Worm (Caenorhabditis elegans) whole organism, L1 larva: Measurements from ENCODE around the gene lin-39.

Experiments
- C04F5.9 ChIP-seq: sonication (generic microtip); optimal IDR thresholded peaks from 2 replicates; lab custom pipeline; 2016; ENCODE audit warnings: missing genetic modification characterization, missing compliant biosample characterization
- F16B12.6 ChIP-seq: fragments of 150-350 bp; optimal IDR thresholded peaks from 2 replicates; lab custom pipeline; 2014; ENCODE audit warnings: missing biosample characterization, missing genetic modification characterization
- aly-2 ChIP-seq: fragments of 150-350 bp; optimal IDR thresholded peaks from 2 replicates; lab custom pipeline; 2014; ENCODE audit warnings: missing biosample characterization, missing genetic modification characterization
- ama-1 ChIP-seq: fragments of 150-350 bp; optimal IDR thresholded peaks from 2 replicates; lab custom pipeline; 2014
- ceh-63 ChIP-seq: fragments of 200-800 bp; sonication (Bioruptor generic); optimal IDR thresholded peaks from 2 replicates; lab custom pipeline; 2018; ENCODE audit warnings: mild to moderate bottlenecking, missing genetic modification characterization, missing compliant biosample characterization
- ceh-88 ChIP-seq: fragments of 200-800 bp; sonication (Bioruptor generic); IDR thresholded peaks from 2 replicates; pipeline ENCODE4 v1.3.6; 2022; ENCODE audit warnings: missing genetic modification characterization, missing compliant biosample characterization
- ceh-90 ChIP-seq: sonication (generic microtip); optimal IDR thresholded peaks from 2 replicates; lab custom pipeline; 2016; ENCODE audit warnings: missing genetic modification characterization, missing compliant biosample characterization
- efl-1 ChIP-seq, 4 experiments: fragments of 150-350 bp; optimal IDR thresholded peaks in 3 of 4; peaks in 1 of 4; 1 replicate in 1 of 4; 2 replicates in 3 of 4; lab custom pipeline; 2014; ENCODE audit warnings: missing biosample characterization in 2 of 4, missing genetic modification characterization in 2 of 4, missing genetic modification reagents in 2 of 4
- egl-27 ChIP-seq, 2 experiments: fragments of 150-350 bp in 1 of 2; sonication (generic microtip); optimal IDR thresholded peaks; 3 replicates each; lab custom pipeline; 2017 to 2018; ENCODE audit warnings: missing biosample characterization in 2 of 2, missing genetic modification characterization in 2 of 2, missing genetic modification reagents in 2 of 2
- ets-5 ChIP-seq: fragments of 200-800 bp; sonication (Bioruptor generic); IDR thresholded peaks from 2 replicates; pipeline ENCODE4 v1.3.6; 2022; ENCODE audit warnings: missing genetic modification characterization, missing compliant biosample characterization
- fkh-10 ChIP-seq: sonication (generic microtip); optimal IDR thresholded peaks from 2 replicates; lab custom pipeline; 2017; ENCODE audit warnings: missing biosample characterization, missing genetic modification reagents, missing genetic modification characterization
- fkh-4 ChIP-seq: sonication (generic microtip); optimal IDR thresholded peaks from 2 replicates; lab custom pipeline; 2016; ENCODE audit warnings: missing compliant biosample characterization, missing genetic modification characterization, borderline replicate concordance
- fkh-8 ChIP-seq: sonication (generic microtip); optimal IDR thresholded peaks from 2 replicates; lab custom pipeline; 2016; ENCODE audit warnings: mild to moderate bottlenecking, missing genetic modification characterization, missing compliant biosample characterization
- fos-1 ChIP-seq: fragments of 150-350 bp; optimal IDR thresholded peaks from 2 replicates; lab custom pipeline; 2014; ENCODE audit warnings: missing biosample characterization, missing genetic modification characterization
- hlh-17 ChIP-seq: fragments of 200-800 bp; sonication (Bioruptor generic); optimal IDR thresholded peaks from 2 replicates; lab custom pipeline; 2018; ENCODE audit warnings: missing genetic modification characterization, mild to moderate bottlenecking, missing compliant biosample characterization, moderate library complexity, borderline replicate concordance
- irx-1 ChIP-seq: sonication (generic microtip); optimal IDR thresholded peaks from 2 replicates; lab custom pipeline; 2016; ENCODE audit warnings: missing genetic modification characterization, missing compliant biosample characterization
- isw-1 ChIP-seq: fragments of 200-800 bp; sonication (Bioruptor generic); IDR thresholded peaks from 2 replicates; pipeline ENCODE4 v1.3.6; 2022; ENCODE audit warnings: missing genetic modification characterization, missing compliant biosample characterization
- jun-1 ChIP-seq: fragments of 150-350 bp; optimal IDR thresholded peaks from 2 replicates; lab custom pipeline; 2014; ENCODE audit warnings: missing biosample characterization, missing genetic modification reagents, missing genetic modification characterization
- lin-13 ChIP-seq: fragments of 150-350 bp; optimal IDR thresholded peaks from 2 replicates; lab custom pipeline; 2014; ENCODE audit warnings: missing biosample characterization, missing genetic modification reagents, missing genetic modification characterization
- lin-14 ChIP-seq: fragments of 200-800 bp; sonication (Bioruptor generic); optimal IDR thresholded peaks from 2 replicates; lab custom pipeline; 2018; ENCODE audit warnings: mild to moderate bottlenecking, missing genetic modification characterization, moderate library complexity, missing compliant biosample characterization
- lin-15B ChIP-seq: fragments of 150-350 bp; sonication (generic microtip); optimal IDR thresholded peaks from 3 replicates; lab custom pipeline; 2014; ENCODE audit warnings: missing biosample characterization, missing genetic modification characterization
- lin-35 ChIP-seq, 2 experiments: fragments of 150-350 bp; optimal IDR thresholded peaks; 2 replicates each; lab custom pipeline; 2014; ENCODE audit warnings: missing biosample characterization in 2 of 2, missing genetic modification characterization in 2 of 2, missing genetic modification reagents in 2 of 2
- lir-3 ChIP-seq: sonication (generic microtip); optimal IDR thresholded peaks from 2 replicates; lab custom pipeline; 2016; ENCODE audit warnings: mild to moderate bottlenecking, missing genetic modification characterization, moderate library complexity, missing compliant biosample characterization; ENCODE audit not compliant: poor library complexity
- lsy-2 ChIP-seq, 2 experiments: fragments of 150-350 bp; optimal IDR thresholded peaks; 2 replicates each; lab custom pipeline; 2014; ENCODE audit warnings: missing biosample characterization in 2 of 2, missing genetic modification characterization in 2 of 2
- mab-9 ChIP-seq: fragments of 200-800 bp; sonication (Bioruptor generic); IDR thresholded peaks from 2 replicates; pipeline ENCODE4 v1.3.6; 2022; ENCODE audit warnings: missing genetic modification reagents, missing genetic modification characterization, missing compliant biosample characterization
- mef-2 ChIP-seq: fragments of 150-350 bp; optimal IDR thresholded peaks from 2 replicates; lab custom pipeline; 2014; ENCODE audit warnings: missing biosample characterization, missing genetic modification characterization
- nhr-12 ChIP-seq: sonication (generic microtip); optimal IDR thresholded peaks from 2 replicates; lab custom pipeline; 2017; ENCODE audit warnings: missing biosample characterization, missing genetic modification characterization
- nhr-19 ChIP-seq: fragments of 200-800 bp; sonication (Bioruptor generic); conservative IDR thresholded peaks from 2 replicates; pipeline ENCODE4 v1.3.6; 2022; ENCODE audit warnings: missing genetic modification characterization, missing compliant biosample characterization
- nhr-20 ChIP-seq: sonication (generic microtip); optimal IDR thresholded peaks from 2 replicates; lab custom pipeline; 2016; ENCODE audit warnings: mild to moderate bottlenecking, missing genetic modification characterization, missing compliant biosample characterization
- nhr-28 ChIP-seq: fragments of 150-350 bp; optimal IDR thresholded peaks from 2 replicates; lab custom pipeline; 2014; ENCODE audit warnings: missing biosample characterization, missing genetic modification characterization
- nhr-71 ChIP-seq: sonication (generic microtip); optimal IDR thresholded peaks from 2 replicates; lab custom pipeline; 2016; ENCODE audit warnings: mild to moderate bottlenecking, missing genetic modification characterization, moderate library complexity, missing compliant biosample characterization
- nhr-77 ChIP-seq: fragments of 150-350 bp; optimal IDR thresholded peaks from 2 replicates; lab custom pipeline; 2014; ENCODE audit warnings: missing biosample characterization, missing genetic modification characterization
- nhr-85 ChIP-seq: sonication (generic microtip); peaks from one replicate; lab custom pipeline; 2016; ENCODE audit warnings: missing genetic modification characterization, inconsistent platforms, missing compliant biosample characterization
- pag-3 ChIP-seq: sonication (generic microtip); optimal IDR thresholded peaks from 2 replicates; lab custom pipeline; 2017; ENCODE audit warnings: missing genetic modification characterization, mild to moderate bottlenecking, missing compliant biosample characterization, antibody characterized with exemption, borderline replicate concordance; ENCODE audit not compliant: insufficient read depth
- pax-3 ChIP-seq: fragments of 200-800 bp; sonication (Bioruptor generic); optimal IDR thresholded peaks from 2 replicates; lab custom pipeline; 2018; ENCODE audit warnings: mild to moderate bottlenecking, missing genetic modification characterization, moderate library complexity, missing compliant biosample characterization
- pqm-1 ChIP-seq: sonication (generic microtip); optimal IDR thresholded peaks from 3 replicates; lab custom pipeline; 2017; ENCODE audit warnings: missing biosample characterization, missing genetic modification characterization
- rnt-1 ChIP-seq: sonication (generic microtip); optimal IDR thresholded peaks from 2 replicates; lab custom pipeline; 2016; ENCODE audit warnings: mild to moderate bottlenecking, missing genetic modification characterization, moderate library complexity, missing compliant biosample characterization
- skn-1 ChIP-seq: fragments of 150-350 bp; optimal IDR thresholded peaks from 2 replicates; lab custom pipeline; 2014; ENCODE audit warnings: missing biosample characterization, missing genetic modification characterization
- snpc-4 ChIP-seq: fragments of 150-350 bp; optimal IDR thresholded peaks from 2 replicates; lab custom pipeline; 2014; ENCODE audit warnings: missing biosample characterization, missing genetic modification characterization
- snu-23 ChIP-seq: sonication (generic microtip); optimal IDR thresholded peaks from 2 replicates; lab custom pipeline; 2016; ENCODE audit warnings: missing genetic modification characterization, missing compliant biosample characterization
- sup-37 ChIP-seq: fragments of 200-800 bp; sonication (Bioruptor generic); optimal IDR thresholded peaks from 2 replicates; lab custom pipeline; 2018; ENCODE audit warnings: mild to moderate bottlenecking, missing genetic modification characterization, missing compliant biosample characterization
- swsn-7 ChIP-seq: sonication (generic microtip); optimal IDR thresholded peaks from 2 replicates; lab custom pipeline; 2016; ENCODE audit warnings: missing genetic modification characterization, missing compliant biosample characterization
- tbx-2 ChIP-seq: sonication (generic microtip); optimal IDR thresholded peaks from 2 replicates; lab custom pipeline; 2016; ENCODE audit warnings: missing genetic modification characterization, missing compliant biosample characterization
- unc-30 ChIP-seq: sonication (generic microtip); optimal IDR thresholded peaks from 2 replicates; lab custom pipeline; 2017; ENCODE audit warnings: missing biosample characterization, missing genetic modification characterization
- unc-62 ChIP-seq: fragments of 150-350 bp; optimal IDR thresholded peaks from 2 replicates; lab custom pipeline; 2014; ENCODE audit warnings: missing biosample characterization, missing genetic modification reagents, missing genetic modification characterization
- vab-15 ChIP-seq: sonication (generic microtip); optimal IDR thresholded peaks from 2 replicates; lab custom pipeline; 2017; ENCODE audit warnings: missing genotype, mild to moderate bottlenecking, missing genetic modification characterization, missing compliant biosample characterization
- ztf-11 ChIP-seq, 2 experiments: sonication (generic microtip); optimal IDR thresholded peaks; 2 replicates each; lab custom pipeline; 2016 to 2017; ENCODE audit warnings: missing genetic modification characterization in 2 of 2, missing biosample characterization in 1 of 2, missing compliant biosample characterization in 1 of 2
- ztf-4 ChIP-seq: fragments of 150-350 bp; optimal IDR thresholded peaks from 2 replicates; lab custom pipeline; 2014; ENCODE audit warnings: missing biosample characterization, missing genetic modification characterization

The lin-39 gene

ce11 chrIII:7548963-7549362 is 12.5 kb upstream of the lin-39 start:
- TF ChIP-seq hlh-17 (GFP tag; lab: Kevin White, UChicago): no peak
- TF ChIP-seq lin-14 (GFP tag; lab: Kevin White, UChicago): peak; percentile 75
- TF ChIP-seq nhr-71 (tag; lab: Kevin White, UChicago): peak; percentile 30
- no peak for TF ChIP-seq fkh-4 (tag; lab: Kevin White, UChicago)
- TF ChIP-seq nhr-19: 0 out of 2 replicates have a peak, but pooled peaks have one; percentile 9
- no peak for TF ChIP-seq ceh-90 (tag; lab: Kevin White, UChicago)
- peak; percentile 20 for TF ChIP-seq rnt-1 (tag; lab: Kevin White, UChicago)
- no peak for TF ChIP-seq swsn-7 (tag; lab: Kevin White, UChicago)
- no peak for TF ChIP-seq sup-37
- TF ChIP-seq F16B12.6 (tag; lab: Kevin White, UChicago): no peak
- TF ChIP-seq ztf-4 (tag; lab: Kevin White, UChicago): no peak
- TF ChIP-seq pag-3: peak; percentile 52

DNA sequence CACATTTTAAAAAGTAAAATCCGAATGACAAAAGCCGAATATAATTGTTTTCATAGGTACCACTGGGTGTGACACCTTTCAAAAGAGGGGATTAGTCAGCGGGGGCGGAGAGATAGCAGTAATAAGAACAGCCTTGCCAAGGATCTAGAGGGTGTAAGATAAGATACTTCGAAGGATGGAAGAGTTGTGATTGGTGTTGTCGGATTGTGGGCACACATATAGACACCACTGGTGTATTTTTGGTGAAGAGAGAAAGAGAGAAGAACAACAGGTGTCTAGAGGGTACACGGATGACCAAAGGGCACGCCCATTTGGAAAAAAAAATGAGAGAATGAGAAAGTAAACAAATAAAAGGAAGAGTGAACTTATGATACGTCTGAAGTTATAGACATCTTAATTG is 8.8 kb upstream of the lin-39 start:
- TF ChIP-seq mab-9 (no peak), ceh-88 (GFP tag; lab: Robert Waterston, UW) (no peak), ztf-11 (tag; optimal IDR thresholded peaks at IDR 0.05; lab: Kevin White, UChicago) (no peak), lin-13 (GFP tag; lab: Kevin White, UChicago) (no peak), tbx-2 (tag; lab: Kevin White, UChicago) (no peak), egl-27 (tag; optimal IDR thresholded peaks at IDR 0.05; lab: Kevin White, UChicago) (no peak), efl-1 (optimal IDR thresholded peaks at IDR 0.05; lab: Kevin White, UChicago) (no peak), efl-1 (GFP tag; optimal IDR thresholded peaks at IDR 0.05 in 1 of 2; lab: Kevin White, UChicago) (no peak), ets-5 (GFP tag; lab: Robert Waterston, UW) (no peak), isw-1 (GFP tag; lab: Robert Waterston, UW) (no peak), ama-1 (lab: Kevin White, UChicago) (no peak), lir-3 (no peak), ceh-63 (no peak), fos-1 (tag; lab: Kevin White, UChicago) (no peak), nhr-28 (tag; lab: Kevin White, UChicago) (no peak), lsy-2 (tag; optimal IDR thresholded peaks at IDR 0.05; lab: Kevin White, UChicago) (peak in 1 of 2 experiments; percentile 15), fkh-10 (GFP tag; lab: Kevin White, UChicago) (no peak), snpc-4 (no peak), pqm-1 (no peak), lin-15B (tag; lab: Kevin White, UChicago) (no peak), skn-1 (tag; lab: Kevin White, UChicago) (no peak), C04F5.9 (tag; lab: Kevin White, UChicago) (no peak), F16B12.6 (tag; lab: Kevin White, UChicago) (no peak), lin-35 (GFP tag; optimal IDR thresholded peaks at IDR 0.05; lab: Kevin White, UChicago) (no peak), unc-62 (GFP tag; lab: Kevin White, UChicago) (no peak), vab-15 (tag; lab: Kevin White, UChicago) (no peak), rnt-1 (tag; lab: Kevin White, UChicago) (peak; percentile 47), jun-1 (tag; lab: Kevin White, UChicago) (no peak), irx-1 (no peak), ztf-4 (tag; lab: Kevin White, UChicago) (no peak), snu-23 (GFP tag; lab: Kevin White, UChicago) (peak; percentile 3), pax-3 (tag; lab: Kevin White, UChicago) (no peak), unc-30 (no peak), nhr-20 (tag; lab: Kevin White, UChicago) (no peak), nhr-77 (tag; lab: Kevin White, UChicago) (no peak), aly-2 (tag; lab: Kevin White, UChicago) (no peak), lin-14 (GFP tag; lab: Kevin White, UChicago) (peak; percentile 32), nhr-12 (tag; lab: Kevin White, UChicago) (no peak), swsn-7 (tag; lab: Kevin White, UChicago) (no peak), pag-3 (no peak), nhr-71 (tag; lab: Kevin White, UChicago) (peak; percentile 6), fkh-8 (no peak), nhr-85 (no peak), mef-2 (no peak)
